Worm (Caenorhabditis elegans) whole organism, early embryonic: ENCODE data around the gene ZK899.3.

ENCODE experiments used
- ceh-13 ChIP-seq: fragments of 200-800 bp; sonication (Bioruptor generic); optimal IDR thresholded peaks from 2 replicates; lab custom pipeline; 2018; ENCODE audit warnings: mild to moderate bottlenecking, missing genetic modification characterization, missing compliant biosample characterization
- tra-4 ChIP-seq: sonication (generic microtip); optimal IDR thresholded peaks from 2 replicates; lab custom pipeline; 2017; ENCODE audit warnings: missing genetic modification characterization, missing compliant biosample characterization

DNA sequence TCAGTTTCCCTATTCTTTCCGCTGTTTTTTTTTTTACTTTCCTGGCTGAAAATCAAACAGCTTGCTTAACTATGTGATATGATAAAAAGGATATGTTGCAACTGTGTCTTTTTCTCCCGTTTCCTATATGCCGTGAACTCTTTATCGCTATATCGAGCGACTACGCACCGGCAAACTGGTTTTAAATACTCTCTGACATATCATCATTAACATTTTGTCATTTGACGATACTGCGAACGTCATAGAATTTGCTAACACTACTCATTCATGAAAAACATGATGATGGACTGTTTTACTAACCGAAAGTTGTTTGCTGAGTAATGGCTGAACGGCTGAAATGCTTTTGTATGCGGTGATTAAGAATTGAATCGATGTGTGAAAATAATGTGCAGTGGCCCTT is 38.5 kb downstream of the ZK899.3 start:
- TF ChIP-seq tra-4, result no peak
- TF ChIP-seq ceh-13 (GFP tag; lab: Kevin White, UChicago), result no peak
